Worm (Caenorhabditis elegans) whole organism, late embryonic: Measurements from ENCODE around the gene aqp-2.

ENCODE experiments used
- ceh-9 ChIP-seq: sonication (generic microtip); optimal IDR thresholded peaks from 2 replicates; lab custom pipeline; 2016; ENCODE audit warnings: mild to moderate bottlenecking, missing genetic modification characterization, inconsistent platforms, missing compliant biosample characterization
- elt-2 ChIP-seq: sonication (generic microtip); optimal IDR thresholded peaks from 2 replicates; lab custom pipeline; 2016; ENCODE audit warnings: missing genetic modification reagents, missing genetic modification characterization, missing compliant biosample characterization
- ets-4 ChIP-seq: sonication (generic microtip); optimal IDR thresholded peaks from 2 replicates; lab custom pipeline; 2016; ENCODE audit warnings: missing genetic modification characterization, missing compliant biosample characterization
- fax-1 ChIP-seq: sonication (generic microtip); optimal IDR thresholded peaks from 2 replicates; lab custom pipeline; 2016; ENCODE audit warnings: missing genotype, missing genetic modification characterization, missing compliant biosample characterization
- fkh-10 ChIP-seq: fragments of 150-350 bp; optimal IDR thresholded peaks from 2 replicates; lab custom pipeline; 2014; ENCODE audit warnings: missing biosample characterization, missing genetic modification reagents, missing genetic modification characterization
- mec-3 ChIP-seq: sonication (generic microtip); optimal IDR thresholded peaks from 2 replicates; lab custom pipeline; 2016; ENCODE audit warnings: borderline replicate concordance, missing genetic modification characterization, missing compliant biosample characterization
- nhr-232 ChIP-seq: sonication (generic microtip); optimal IDR thresholded peaks from 2 replicates; lab custom pipeline; 2016; ENCODE audit warnings: missing genetic modification characterization, missing compliant biosample characterization
- sox-2 ChIP-seq: fragments of 200-800 bp; sonication (Bioruptor generic); IDR thresholded peaks from 2 replicates; pipeline ENCODE4 v1.3.6; 2022; ENCODE audit warnings: missing genetic modification reagents, missing genetic modification characterization, missing compliant biosample characterization
- tbx-2 ChIP-seq: sonication (generic microtip); optimal IDR thresholded peaks from 2 replicates; lab custom pipeline; 2016; ENCODE audit warnings: missing genetic modification characterization, missing compliant biosample characterization
- tbx-7 ChIP-seq: sonication (generic microtip); optimal IDR thresholded peaks from 2 replicates; lab custom pipeline; 2016; ENCODE audit warnings: missing genotype, missing genetic modification characterization, missing compliant biosample characterization
- unc-55 ChIP-seq: sonication (generic microtip); optimal IDR thresholded peaks from 2 replicates; lab custom pipeline; 2017; ENCODE audit warnings: missing biosample characterization, missing genetic modification reagents, missing genetic modification characterization

- no peak for TF ChIP-seq mec-3 (tag; lab: Kevin White, UChicago)
- no peak for TF ChIP-seq ceh-9 (tag; lab: Kevin White, UChicago)
- no peak for TF ChIP-seq nhr-232 (tag; lab: Kevin White, UChicago)
- TF ChIP-seq fkh-10 (GFP tag; lab: Kevin White, UChicago), result no peak
- no peak for TF ChIP-seq ets-4 (tag; lab: Kevin White, UChicago)
- TF ChIP-seq sox-2, result no peak
- TF ChIP-seq fax-1 (tag; lab: Kevin White, UChicago), result no peak
- TF ChIP-seq elt-2, result no peak
- TF ChIP-seq tbx-7 (tag; lab: Kevin White, UChicago), result no peak
- no peak for TF ChIP-seq unc-55 (GFP tag; lab: Kevin White, UChicago)
- TF ChIP-seq tbx-2 (tag; lab: Kevin White, UChicago), result no peak
Observed at ce11 chrII:9310204-9310603, 48.4 kb upstream of the aqp-2 start, which contains the start of gene cam-1.
